Worm (Caenorhabditis elegans) whole organism, early embryonic: ENCODE data around the gene W10C6.2.
A peak's percentile ranks its signal among the peaks of the same experiment; 100 is the strongest.

ENCODE experiments used
- B0310.2 ChIP-seq: sonication (generic microtip); optimal IDR thresholded peaks from 2 replicates; lab custom pipeline; 2016; ENCODE audit warnings: mild to moderate bottlenecking, missing genetic modification characterization, missing compliant biosample characterization
- F13C5.2 ChIP-seq: sonication (generic microtip); optimal IDR thresholded peaks from 2 replicates; lab custom pipeline; 2017; ENCODE audit warnings: mild to moderate bottlenecking, missing genetic modification characterization, inconsistent platforms, missing compliant biosample characterization
- aly-1 ChIP-seq: sonication (generic microtip); optimal IDR thresholded peaks from 2 replicates; lab custom pipeline; 2016; ENCODE audit warnings: missing genetic modification characterization, missing compliant biosample characterization
- ama-1 ChIP-seq: fragments of 150-350 bp; optimal IDR thresholded peaks from 2 replicates; lab custom pipeline; 2014
- ceh-13 ChIP-seq: fragments of 200-800 bp; sonication (Bioruptor generic); optimal IDR thresholded peaks from 2 replicates; lab custom pipeline; 2018; ENCODE audit warnings: mild to moderate bottlenecking, missing genetic modification characterization, missing compliant biosample characterization
- ceh-36 ChIP-seq: sonication (generic microtip); optimal IDR thresholded peaks from 2 replicates; lab custom pipeline; 2016; ENCODE audit warnings: missing genetic modification characterization, inconsistent platforms, missing compliant biosample characterization
- ets-7 ChIP-seq: sonication (generic microtip); optimal IDR thresholded peaks from 2 replicates; lab custom pipeline; 2016; ENCODE audit warnings: missing genotype, missing genetic modification characterization, missing compliant biosample characterization
- flt-1 ChIP-seq: fragments of 200-800 bp; sonication (Bioruptor generic); IDR thresholded peaks from 2 replicates; pipeline ENCODE4 v1.3.6; 2022; ENCODE audit warnings: missing genetic modification characterization, missing compliant biosample characterization
- hmbx-1 ChIP-seq: sonication (generic microtip); optimal IDR thresholded peaks from 2 replicates; lab custom pipeline; 2016; ENCODE audit warnings: mild to moderate bottlenecking, missing genetic modification characterization, missing compliant biosample characterization
- hmg-4 ChIP-seq: fragments of 200-800 bp; sonication (Bioruptor generic); optimal IDR thresholded peaks from 2 replicates; lab custom pipeline; 2018; ENCODE audit warnings: mild to moderate bottlenecking, missing genetic modification characterization, missing compliant biosample characterization
- hnd-1 ChIP-seq: sonication (generic microtip); optimal IDR thresholded peaks from 2 replicates; lab custom pipeline; 2016; ENCODE audit warnings: missing genetic modification characterization, missing compliant biosample characterization
- pes-1 ChIP-seq: fragments of 200-800 bp; sonication (Bioruptor generic); IDR thresholded peaks from 2 replicates; pipeline ENCODE4 v1.3.6; 2022; ENCODE audit warnings: missing genetic modification reagents, missing genetic modification characterization, missing compliant biosample characterization
- scrt-1 ChIP-seq: fragments of 200-800 bp; sonication (Bioruptor generic); IDR thresholded peaks from 2 replicates; pipeline ENCODE4 v1.3.6; 2022; ENCODE audit warnings: missing genetic modification characterization, missing compliant biosample characterization
- sea-1 ChIP-seq: fragments of 200-800 bp; sonication (Bioruptor generic); conservative IDR thresholded peaks from 2 replicates; pipeline ENCODE4 v1.3.6; 2022; ENCODE audit warnings: missing genetic modification characterization, missing compliant biosample characterization
- tbx-11 ChIP-seq: fragments of 200-800 bp; sonication (Bioruptor generic); IDR thresholded peaks from 2 replicates; pipeline ENCODE4 v1.3.6; 2022; ENCODE audit warnings: missing genetic modification characterization, missing compliant biosample characterization
- tbx-37 ChIP-seq: fragments of 200-800 bp; sonication (Bioruptor generic); conservative IDR thresholded peaks from 2 replicates; pipeline ENCODE4 v1.3.6; 2022; ENCODE audit warnings: missing genetic modification reagents, missing genetic modification characterization, missing compliant biosample characterization
- tra-4 ChIP-seq: sonication (generic microtip); optimal IDR thresholded peaks from 2 replicates; lab custom pipeline; 2017; ENCODE audit warnings: missing genetic modification characterization, missing compliant biosample characterization

W10C6.2 gene

ce11 chrII:11092413-11092812 lies 29.3 kb downstream of the W10C6.2 start, which contains the start of gene rpl-42:
Gene rpl-42, plus strand, starts transcription at chrII:11092713.
- TF ChIP-seq sea-1 (GFP tag; lab: Robert Waterston, UW) (no peak), scrt-1 (no peak), ceh-36 (tag; lab: Kevin White, UChicago) (no peak), ceh-13 (GFP tag; lab: Kevin White, UChicago) (no peak), hnd-1 (tag; lab: Kevin White, UChicago) (no peak), tbx-11 (no peak), hmbx-1 (no peak), aly-1 (no peak), F13C5.2 (tag; lab: Kevin White, UChicago) (no peak), tra-4 (tag; lab: Kevin White, UChicago) (no peak), hmg-4 (no peak), flt-1 (GFP tag; lab: Robert Waterston, UW) (no peak), pes-1 (no peak), ama-1 (lab: Kevin White, UChicago) (no peak), ets-7 (tag; lab: Kevin White, UChicago) (no peak)

- TF ChIP-seq scrt-1: no peak
- no peak for TF ChIP-seq tbx-37
- TF ChIP-seq hmg-4: no peak
- TF ChIP-seq ama-1 (lab: Kevin White, UChicago): no peak
- TF ChIP-seq F13C5.2 (tag; lab: Kevin White, UChicago): no peak
- no peak for TF ChIP-seq sea-1 (GFP tag; lab: Robert Waterston, UW)
- no peak for TF ChIP-seq aly-1
- TF ChIP-seq pes-1: no peak
- TF ChIP-seq tra-4 (tag; lab: Kevin White, UChicago): no peak
- TF ChIP-seq hmbx-1: no peak
- TF ChIP-seq ceh-36 (tag; lab: Kevin White, UChicago): no peak
- TF ChIP-seq tbx-11: no peak
- TF ChIP-seq B0310.2: no peak
- no peak for TF ChIP-seq flt-1 (GFP tag; lab: Robert Waterston, UW)
Observed at ce11 chrII:11091577-11091976, 30.1 kb downstream of the W10C6.2 start.

- TF ChIP-seq hmbx-1 (no peak), tbx-11 (no peak)
Observed at ce11 chrII:11089356-11089755, 32.3 kb downstream of the W10C6.2 start, which contains the start of gene unc-53. Gene unc-53, minus strand, starts transcription at chrII:11089456.

- TF ChIP-seq hnd-1 (tag; lab: Kevin White, UChicago) (no peak), tbx-37 (no peak), F13C5.2 (tag; lab: Kevin White, UChicago) (no peak), hmg-4 (no peak), B0310.2 (no peak), scrt-1 (0 out of 2 replicates have a peak, but pooled peaks have one; percentile 18), hmbx-1 (no peak), pes-1 (no peak), sea-1 (GFP tag; lab: Robert Waterston, UW) (no peak)
Observed at ce11 chrII:11088137-11088536, 33.6 kb downstream of the W10C6.2 start.

- TF ChIP-seq F13C5.2 (tag; lab: Kevin White, UChicago) (no peak), hnd-1 (tag; lab: Kevin White, UChicago) (no peak), tbx-37 (no peak), scrt-1 (no peak), hmg-4 (no peak), sea-1 (GFP tag; lab: Robert Waterston, UW) (no peak), flt-1 (GFP tag; lab: Robert Waterston, UW) (no peak)
Observed at ce11 chrII:11086770-11087169, 34.9 kb downstream of the W10C6.2 start.

- TF ChIP-seq hmg-4 (no peak), scrt-1 (no peak), ceh-36 (tag; lab: Kevin White, UChicago) (no peak), hmbx-1 (no peak), sea-1 (GFP tag; lab: Robert Waterston, UW) (no peak), tbx-37 (no peak), tbx-11 (no peak), aly-1 (no peak), ceh-13 (GFP tag; lab: Kevin White, UChicago) (no peak), ets-7 (tag; lab: Kevin White, UChicago) (no peak), hnd-1 (tag; lab: Kevin White, UChicago) (no peak), F13C5.2 (tag; lab: Kevin White, UChicago) (no peak)
Observed at ce11 chrII:11076550-11076949, 45.1 kb downstream of the W10C6.2 start.

- no peak for TF ChIP-seq ets-7 (tag; lab: Kevin White, UChicago)
- TF ChIP-seq hnd-1 (tag; lab: Kevin White, UChicago): no peak
- no peak for TF ChIP-seq F13C5.2 (tag; lab: Kevin White, UChicago)
- TF ChIP-seq ama-1 (lab: Kevin White, UChicago): no peak
- TF ChIP-seq flt-1 (GFP tag; lab: Robert Waterston, UW): no peak
- TF ChIP-seq sea-1 (GFP tag; lab: Robert Waterston, UW): no peak
- no peak for TF ChIP-seq scrt-1
- TF ChIP-seq tra-4 (tag; lab: Kevin White, UChicago): no peak
- TF ChIP-seq ceh-36 (tag; lab: Kevin White, UChicago): no peak
- no peak for TF ChIP-seq hmg-4
- no peak for TF ChIP-seq B0310.2
- TF ChIP-seq pes-1: no peak
- TF ChIP-seq tbx-37: no peak
- TF ChIP-seq tbx-11: no peak
- no peak for TF ChIP-seq hmbx-1
- TF ChIP-seq aly-1: no peak
Observed at ce11 chrII:11072565-11072964, 49.1 kb downstream of the W10C6.2 start.
